Worm (Caenorhabditis elegans): ENCODE measurements around the gene jip-1.

Gene jip-1

ce11 chrII:1360257-1360656, 33.5 kb downstream of the jip-1 start:
- TF ChIP-seq sea-1 (GFP tag; conservative IDR thresholded peaks at IDR 0.05) (no peak), tra-4 (tag; optimal IDR thresholded peaks at IDR 0.05) (no peak)

ce11 chrII:1362423-1362822, 35.6 kb downstream of the jip-1 start:
- TF ChIP-seq scrt-1 (GFP tag; IDR thresholded peaks at IDR 0.05) (no peak), ama-1 (optimal IDR thresholded peaks at IDR 0.05) (no peak), tbx-11 (GFP tag; IDR thresholded peaks at IDR 0.05) (no peak), ceh-13 (GFP tag; optimal IDR thresholded peaks at IDR 0.05) (no peak), tbx-37 (GFP tag; conservative IDR thresholded peaks at IDR 0.05) (no peak), hmbx-1 (tag; optimal IDR thresholded peaks at IDR 0.05) (no peak), pes-1 (GFP tag; IDR thresholded peaks at IDR 0.05) (no peak), aly-1 (tag; optimal IDR thresholded peaks at IDR 0.05) (no peak), ets-7 (tag; optimal IDR thresholded peaks at IDR 0.05) (no peak), flt-1 (GFP tag; IDR thresholded peaks at IDR 0.05) (no peak), ceh-36 (tag; optimal IDR thresholded peaks at IDR 0.05) (no peak)

- no peak for TF ChIP-seq hnd-1 (tag; optimal IDR thresholded peaks at IDR 0.05)
- no peak for TF ChIP-seq sea-1 (GFP tag; conservative IDR thresholded peaks at IDR 0.05)
- no peak for TF ChIP-seq tbx-11 (GFP tag; IDR thresholded peaks at IDR 0.05)
- TF ChIP-seq flt-1 (GFP tag; IDR thresholded peaks at IDR 0.05): no peak
- TF ChIP-seq ceh-36 (tag; optimal IDR thresholded peaks at IDR 0.05): no peak
- no peak for TF ChIP-seq F13C5.2 (tag; optimal IDR thresholded peaks at IDR 0.05)
Measured at ce11 chrII:1365985-1366384, 39.2 kb downstream of the jip-1 start.

ce11 chrII:1368756-1369155, 42.0 kb downstream of the jip-1 start:
- no peak for TF ChIP-seq hmbx-1 (tag; optimal IDR thresholded peaks at IDR 0.05)
- no peak for TF ChIP-seq ceh-13 (GFP tag; optimal IDR thresholded peaks at IDR 0.05)
- TF ChIP-seq ceh-36 (tag; optimal IDR thresholded peaks at IDR 0.05): no peak
- TF ChIP-seq tbx-37 (GFP tag; conservative IDR thresholded peaks at IDR 0.05): no peak
- TF ChIP-seq sea-1 (GFP tag; conservative IDR thresholded peaks at IDR 0.05): no peak
- TF ChIP-seq pes-1 (GFP tag; IDR thresholded peaks at IDR 0.05): no peak
- TF ChIP-seq ets-7 (tag; optimal IDR thresholded peaks at IDR 0.05): no peak

ce11 chrII:1369322-1369721, 42.5 kb downstream of the jip-1 start:
- TF ChIP-seq tbx-37 (GFP tag; conservative IDR thresholded peaks at IDR 0.05) (no peak), F13C5.2 (tag; optimal IDR thresholded peaks at IDR 0.05) (no peak), ama-1 (optimal IDR thresholded peaks at IDR 0.05) (no peak), aly-1 (tag; optimal IDR thresholded peaks at IDR 0.05) (no peak), flt-1 (GFP tag; IDR thresholded peaks at IDR 0.05) (no peak), ceh-36 (tag; optimal IDR thresholded peaks at IDR 0.05) (no peak), pes-1 (GFP tag; IDR thresholded peaks at IDR 0.05) (no peak), ets-7 (tag; optimal IDR thresholded peaks at IDR 0.05) (no peak)

- TF ChIP-seq tbx-37 (GFP tag; conservative IDR thresholded peaks at IDR 0.05) (no peak), ceh-36 (tag; optimal IDR thresholded peaks at IDR 0.05) (no peak), pes-1 (GFP tag; IDR thresholded peaks at IDR 0.05) (no peak), sea-1 (GFP tag; conservative IDR thresholded peaks at IDR 0.05) (no peak), F13C5.2 (tag; optimal IDR thresholded peaks at IDR 0.05) (no peak), aly-1 (tag; optimal IDR thresholded peaks at IDR 0.05) (no peak), flt-1 (GFP tag; IDR thresholded peaks at IDR 0.05) (no peak), scrt-1 (GFP tag; IDR thresholded peaks at IDR 0.05) (no peak), hnd-1 (tag; optimal IDR thresholded peaks at IDR 0.05) (no peak)
Measured at ce11 chrII:1371533-1371932, 44.7 kb downstream of the jip-1 start.

- no peak for TF ChIP-seq pes-1 (GFP tag; IDR thresholded peaks at IDR 0.05)
- no peak for TF ChIP-seq ceh-36 (tag; optimal IDR thresholded peaks at IDR 0.05)
- no peak for TF ChIP-seq tra-4 (tag; optimal IDR thresholded peaks at IDR 0.05)
- no peak for TF ChIP-seq tbx-37 (GFP tag; conservative IDR thresholded peaks at IDR 0.05)
Measured at ce11 chrII:1372138-1372537, 45.3 kb downstream of the jip-1 start.

- no peak for TF ChIP-seq F13C5.2 (tag; optimal IDR thresholded peaks at IDR 0.05)
- no peak for TF ChIP-seq hnd-1 (tag; optimal IDR thresholded peaks at IDR 0.05)
- TF ChIP-seq ceh-13 (GFP tag; optimal IDR thresholded peaks at IDR 0.05): no peak
- TF ChIP-seq tra-4 (tag; optimal IDR thresholded peaks at IDR 0.05): no peak
- no peak for TF ChIP-seq ceh-36 (tag; optimal IDR thresholded peaks at IDR 0.05)
- no peak for TF ChIP-seq hmg-4 (GFP tag; optimal IDR thresholded peaks at IDR 0.05)
- TF ChIP-seq aly-1 (tag; optimal IDR thresholded peaks at IDR 0.05): no peak
- TF ChIP-seq ets-7 (tag; optimal IDR thresholded peaks at IDR 0.05): no peak
- TF ChIP-seq flt-1 (GFP tag; IDR thresholded peaks at IDR 0.05): no peak
- TF ChIP-seq hmbx-1 (tag; optimal IDR thresholded peaks at IDR 0.05): no peak
- TF ChIP-seq tbx-11 (GFP tag; IDR thresholded peaks at IDR 0.05): no peak
- no peak for TF ChIP-seq tbx-37 (GFP tag; conservative IDR thresholded peaks at IDR 0.05)
- TF ChIP-seq scrt-1 (GFP tag; IDR thresholded peaks at IDR 0.05): no peak
- TF ChIP-seq B0310.2 (tag; optimal IDR thresholded peaks at IDR 0.05): no peak
- TF ChIP-seq ama-1 (optimal IDR thresholded peaks at IDR 0.05): no peak
- TF ChIP-seq pes-1 (GFP tag; IDR thresholded peaks at IDR 0.05): no peak
- TF ChIP-seq sea-1 (GFP tag; conservative IDR thresholded peaks at IDR 0.05): no peak
Measured at ce11 chrII:1372966-1373365, 46.2 kb downstream of the jip-1 start.

- TF ChIP-seq hmg-4 (GFP tag; optimal IDR thresholded peaks at IDR 0.05) (no peak), B0310.2 (tag; optimal IDR thresholded peaks at IDR 0.05) (no peak), aly-1 (tag; optimal IDR thresholded peaks at IDR 0.05) (no peak), ceh-36 (tag; optimal IDR thresholded peaks at IDR 0.05) (no peak), ets-7 (tag; optimal IDR thresholded peaks at IDR 0.05) (no peak), F13C5.2 (tag; optimal IDR thresholded peaks at IDR 0.05) (no peak), hmbx-1 (tag; optimal IDR thresholded peaks at IDR 0.05) (no peak), tra-4 (tag; optimal IDR thresholded peaks at IDR 0.05) (no peak), ama-1 (optimal IDR thresholded peaks at IDR 0.05) (no peak), ceh-13 (GFP tag; optimal IDR thresholded peaks at IDR 0.05) (no peak), scrt-1 (GFP tag; IDR thresholded peaks at IDR 0.05) (no peak), sea-1 (GFP tag; conservative IDR thresholded peaks at IDR 0.05) (no peak), tbx-37 (GFP tag; conservative IDR thresholded peaks at IDR 0.05) (no peak), flt-1 (GFP tag; IDR thresholded peaks at IDR 0.05) (no peak), hnd-1 (tag; optimal IDR thresholded peaks at IDR 0.05) (no peak), pes-1 (GFP tag; IDR thresholded peaks at IDR 0.05) (no peak), tbx-11 (GFP tag; IDR thresholded peaks at IDR 0.05) (no peak)
Measured at ce11 chrII:1374486-1374885, 47.7 kb downstream of the jip-1 start.

All from whole organism, early embryonic.